Fruit fly (Drosophila melanogaster) whole organism, prepupa: Measurements from ENCODE around the gene CG15480.

Source experiments
- Blimp-1 ChIP-seq: fragments of 200-800 bp; sonication (Bioruptor generic); optimal IDR thresholded peaks from 3 replicates; lab custom pipeline; 2017; ENCODE audit warnings: missing biosample characterization, missing genetic modification characterization, mild to moderate bottlenecking, moderate library complexity, missing genetic modification reagents
- CG16779 ChIP-seq: fragments of 200-800 bp; sonication (Bioruptor generic); optimal IDR thresholded peaks from 3 replicates; lab custom pipeline; 2017; ENCODE audit warnings: missing biosample characterization, mild to moderate bottlenecking, missing genetic modification characterization
- CG3919 ChIP-seq: fragments of 200-800 bp; sonication (Bioruptor generic); optimal IDR thresholded peaks from 3 replicates; lab custom pipeline; 2016; ENCODE audit warnings: missing biosample characterization, missing genetic modification characterization
- CG8632 ChIP-seq: fragments of 200-800 bp; sonication (Bioruptor generic); optimal IDR thresholded peaks from 3 replicates; lab custom pipeline; 2016; ENCODE audit warnings: missing biosample characterization, missing genetic modification characterization
- Ets96B ChIP-seq: fragments of 200-800 bp; optimal IDR thresholded peaks from 2 replicates; lab custom pipeline; 2019; ENCODE audit warnings: missing biosample characterization, mild to moderate bottlenecking, missing genetic modification characterization, moderate library complexity
- Hr4 ChIP-seq: fragments of 200-800 bp; sonication (Bioruptor generic); optimal IDR thresholded peaks from 3 replicates; lab custom pipeline; 2016; ENCODE audit warnings: missing biosample characterization, missing genetic modification characterization
- OdsH ChIP-seq: fragments of 200-800 bp; sonication (Bioruptor generic); optimal IDR thresholded peaks from 3 replicates; lab custom pipeline; 2016; ENCODE audit warnings: missing biosample characterization, missing genetic modification characterization
- acj6 ChIP-seq: fragments of 200-800 bp; sonication (Bioruptor generic); optimal IDR thresholded peaks from 3 replicates; lab custom pipeline; 2016; ENCODE audit warnings: missing biosample characterization, missing genetic modification characterization
- cyc ChIP-seq: fragments of 200-800 bp; sonication (Bioruptor generic); optimal IDR thresholded peaks from 3 replicates; lab custom pipeline; 2016; ENCODE audit warnings: missing biosample characterization, missing genetic modification characterization
- dac ChIP-seq: fragments of 200-800 bp; sonication (Bioruptor generic); optimal IDR thresholded peaks from 2 replicates; lab custom pipeline; 2017; ENCODE audit warnings: missing biosample characterization, mild to moderate bottlenecking, missing genetic modification characterization
- dsx ChIP-seq: fragments of 200-800 bp; optimal IDR thresholded peaks from 3 replicates; lab custom pipeline; 2019; ENCODE audit warnings: missing biosample characterization, mild to moderate bottlenecking, missing genetic modification characterization, moderate library complexity; ENCODE audit not compliant: poor library complexity, severe bottlenecking
- fkh ChIP-seq: fragments of 200-800 bp; sonication (Bioruptor generic); optimal IDR thresholded peaks from 3 replicates; lab custom pipeline; 2017; ENCODE audit warnings: missing biosample characterization, mild to moderate bottlenecking, missing genetic modification characterization, moderate library complexity

dm6 chr2L:13234610-13235489 is 9.8 kb upstream of the CG15480 start, which contains the start of gene Mabi:
- TF ChIP-seq dsx (GFP tag; lab: Kevin White, UChicago), result no peak
- TF ChIP-seq cyc, result no peak
- no peak for TF ChIP-seq CG16779 (tag; lab: Kevin White, UChicago)
- TF ChIP-seq fkh (GFP tag; lab: Kevin White, UChicago), result no peak
- TF ChIP-seq acj6 (GFP tag; lab: Kevin White, UChicago), result no peak
- TF ChIP-seq CG3919 (GFP tag; lab: Kevin White, UChicago), result no peak
- TF ChIP-seq Ets96B, result no peak
- TF ChIP-seq Hr4 (GFP tag; lab: Kevin White, UChicago), result no peak
- no peak for TF ChIP-seq OdsH (GFP tag; lab: Kevin White, UChicago)
- no peak for TF ChIP-seq dac (GFP tag; lab: Kevin White, UChicago)
- TF ChIP-seq CG8632 (GFP tag; lab: Kevin White, UChicago), result no peak
- no peak for TF ChIP-seq Blimp-1 (GFP tag; lab: Kevin White, UChicago)
